Fruit fly (Drosophila melanogaster): ENCODE measurements around the gene U4-U6-60K.

Gene U4-U6-60K

DNA sequence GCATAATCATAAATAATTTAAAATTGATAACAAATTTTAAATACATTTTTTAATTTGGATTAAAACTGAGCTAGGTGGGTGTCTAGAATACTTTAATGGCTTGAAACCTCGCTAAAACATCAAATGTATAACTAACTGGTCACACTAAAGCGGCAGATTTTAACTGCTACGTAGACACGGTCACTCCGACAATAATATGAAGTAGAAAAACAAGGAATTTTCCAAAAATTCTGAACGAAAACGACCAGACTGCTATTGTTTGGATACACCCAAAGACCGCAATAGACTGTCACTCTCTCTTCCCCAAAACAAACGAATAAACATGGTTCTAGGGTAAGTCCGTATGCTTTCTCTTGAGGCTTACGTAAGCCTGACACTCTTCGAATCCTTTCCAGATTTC, 47.9 kb downstream of the U4-U6-60K start, which contains the start of gene QIL1 (continued):
- TF ChIP-seq CG8944 (GFP tag; optimal IDR thresholded peaks at IDR 0.05) (no peak), CG31365 (tag; optimal IDR thresholded peaks at IDR 0.05) (no peak), sim (GFP tag; IDR thresholded peaks at IDR 0.05) (no peak), CG10366 (GFP tag; IDR thresholded peaks at IDR 0.05) (no peak), CG7556 (GFP tag; optimal IDR thresholded peaks at IDR 0.05) (no peak), sob (GFP tag; IDR thresholded peaks at IDR 0.05) (no peak), CG8290 (GFP tag; optimal IDR thresholded peaks at IDR 0.05) (peak; percentile 44), CG8290 (tag; optimal IDR thresholded peaks at IDR 0.05) (peak in 1 of 2 experiments; percentile 33), CG8281 (tag; optimal IDR thresholded peaks at IDR 0.05) (no peak), CG4328 (GFP tag; optimal IDR thresholded peaks at IDR 0.05) (no peak), Hr3 (GFP tag; optimal IDR thresholded peaks at IDR 0.05) (no peak), E2f1 (GFP tag; IDR thresholded peaks at IDR 0.05) (no peak), CG11093 (GFP tag; IDR thresholded peaks at IDR 0.05) (no peak), Sin3A (optimal IDR thresholded peaks at IDR 0.05) (no peak), esg (GFP tag; conservative IDR thresholded peaks at IDR 0.05) (no peak), gro (GFP tag; optimal IDR thresholded peaks at IDR 0.05) (no peak), tgo (GFP tag; IDR thresholded peaks at IDR 0.05) (no peak), gsb (GFP tag; IDR thresholded peaks at IDR 0.05) (no peak), CG4282 (GFP tag; optimal IDR thresholded peaks at IDR 0.05) (no peak), pfk (GFP tag; optimal IDR thresholded peaks at IDR 0.05) (no peak), Poxn (GFP tag; IDR thresholded peaks at IDR 0.05) (no peak), jumu (GFP tag; optimal IDR thresholded peaks at IDR 0.05) (no peak), Mad (GFP tag; optimal IDR thresholded peaks at IDR 0.05) (no peak), CG5953 (GFP tag; IDR thresholded peaks at IDR 0.05) (no peak), CG8765 (GFP tag; IDR thresholded peaks at IDR 0.05) (no peak), D19A (tag; optimal IDR thresholded peaks at IDR 0.05) (peak; percentile 8), amos (GFP tag; IDR thresholded peaks at IDR 0.05; ENCODE audit: partially characterized antibody) (peak; percentile 31; the same call in 1 of the 2 replicates), CG4820 (GFP tag; optimal IDR thresholded peaks at IDR 0.05) (no peak), Stat92E (GFP tag; optimal IDR thresholded peaks at IDR 0.05) (no peak), twi (tag; optimal IDR thresholded peaks at IDR 0.05) (no peak), CG10431 (GFP tag; optimal IDR thresholded peaks at IDR 0.05) (no peak), CTCF (GFP tag; optimal IDR thresholded peaks at IDR 0.05) (peak; percentile 61), Opbp (GFP tag; IDR thresholded peaks at IDR 0.05; ENCODE audit: partially characterized antibody) (peak; percentile 22; the same call in 1 of the 3 replicates), ham (GFP tag; IDR thresholded peaks at IDR 0.05) (no peak), Drgx (GFP tag; IDR thresholded peaks at IDR 0.05) (no peak), gfzf (GFP tag; optimal IDR thresholded peaks at IDR 0.05) (peak; percentile 94), CG18476 (GFP tag; optimal IDR thresholded peaks at IDR 0.05) (no peak), CG7271 (tag; optimal IDR thresholded peaks at IDR 0.05) (no peak), CG10654 (GFP tag; optimal IDR thresholded peaks at IDR 0.05) (no peak), Pdp1 (GFP tag; optimal IDR thresholded peaks at IDR 0.05) (peak in 1 of 2 experiments; percentile 94), Lpt (GFP tag; optimal IDR thresholded peaks at IDR 0.05) (no peak), Ets97D (GFP tag; optimal IDR thresholded peaks at IDR 0.05) (peak; percentile 65), CHES-1-like (GFP tag; optimal IDR thresholded peaks at IDR 0.05) (no peak), Sox102F (GFP tag; optimal IDR thresholded peaks at IDR 0.05) (no peak), Atf3 (GFP tag; optimal IDR thresholded peaks at IDR 0.05) (no peak), CG14014 (GFP tag; IDR thresholded peaks at IDR 0.05) (no peak), CG33557 (GFP tag; optimal IDR thresholded peaks at IDR 0.05) (no peak), ci (GFP tag; IDR thresholded peaks at IDR 0.05) (no peak), sna (GFP tag; IDR thresholded peaks at IDR 0.05; ENCODE audit: partially characterized antibody) (no peak), Mes4 (GFP tag; optimal IDR thresholded peaks at IDR 0.05) (no peak), Oli (tag; optimal IDR thresholded peaks at IDR 0.05) (no peak), CG14441 (GFP tag; IDR thresholded peaks at IDR 0.05) (no peak), CG6813 (GFP tag; optimal IDR thresholded peaks at IDR 0.05) (no peak), gce (GFP tag; IDR thresholded peaks at IDR 0.05) (no peak)
